Worm (Caenorhabditis elegans) whole organism, mixed stage, embryonic: ENCODE results near the gene acp-7.

ENCODE experiments used
- M03D4.4 ChIP-seq: sonication (generic microtip); optimal IDR thresholded peaks from 2 replicates; lab custom pipeline; 2017; ENCODE audit warnings: mild to moderate bottlenecking, missing genetic modification characterization, missing compliant biosample characterization
- bed-3 ChIP-seq: fragments of 200-800 bp; sonication (Bioruptor generic); optimal IDR thresholded peaks from 3 replicates; lab custom pipeline; 2018; ENCODE audit warnings: mild to moderate bottlenecking, missing genetic modification characterization, moderate library complexity, missing compliant biosample characterization
- blmp-1 ChIP-seq: fragments of 150-350 bp; optimal IDR thresholded peaks from 2 replicates; lab custom pipeline; 2014; ENCODE audit warnings: missing biosample characterization, missing genetic modification characterization
- ceh-39 ChIP-seq: fragments of 150-350 bp; optimal IDR thresholded peaks from 2 replicates; lab custom pipeline; 2014; ENCODE audit warnings: missing biosample characterization, missing genetic modification characterization
- ceh-43 ChIP-seq: fragments of 200-800 bp; sonication (Bioruptor generic); optimal IDR thresholded peaks from 2 replicates; lab custom pipeline; 2018; ENCODE audit warnings: mild to moderate bottlenecking, missing genetic modification characterization, moderate library complexity, missing compliant biosample characterization
- ceh-83 ChIP-seq: fragments of 200-800 bp; sonication (Bioruptor generic); optimal IDR thresholded peaks from 2 replicates; lab custom pipeline; 2018; ENCODE audit warnings: mild to moderate bottlenecking, missing genetic modification characterization, missing compliant biosample characterization
- ces-1 ChIP-seq: fragments of 150-350 bp; optimal IDR thresholded peaks from 2 replicates; lab custom pipeline; 2014; ENCODE audit warnings: missing biosample characterization, missing genetic modification reagents, missing genetic modification characterization
- cnd-1 ChIP-seq: fragments of 200-800 bp; sonication (Bioruptor generic); optimal IDR thresholded peaks from 2 replicates; lab custom pipeline; 2018; ENCODE audit warnings: mild to moderate bottlenecking, missing genetic modification characterization, missing compliant biosample characterization
- drap-1 ChIP-seq: fragments of 200-800 bp; sonication (Bioruptor generic); optimal IDR thresholded peaks from 3 replicates; lab custom pipeline; 2018; ENCODE audit warnings: mild to moderate bottlenecking, missing genetic modification characterization, missing compliant biosample characterization
- elt-1 ChIP-seq: sonication (generic microtip); optimal IDR thresholded peaks from 2 replicates; lab custom pipeline; 2017; ENCODE audit warnings: missing genetic modification characterization, mild to moderate bottlenecking, missing compliant biosample characterization, antibody characterized with exemption, moderate library complexity, borderline replicate concordance; ENCODE audit not compliant: insufficient read depth
- elt-3 ChIP-seq: fragments of 150-350 bp; optimal IDR thresholded peaks from 2 replicates; lab custom pipeline; 2014; ENCODE audit warnings: missing biosample characterization, missing genetic modification characterization
- flh-1 ChIP-seq: fragments of 200-800 bp; sonication (Bioruptor generic); optimal IDR thresholded peaks from 2 replicates; lab custom pipeline; 2018; ENCODE audit warnings: mild to moderate bottlenecking, missing genetic modification characterization, moderate library complexity, missing compliant biosample characterization
- ham-2 ChIP-seq: fragments of 200-800 bp; sonication (Bioruptor generic); optimal IDR thresholded peaks from 2 replicates; lab custom pipeline; 2018; ENCODE audit warnings: mild to moderate bottlenecking, missing genetic modification characterization, missing compliant biosample characterization
- hlh-1 ChIP-seq: fragments of 150-350 bp; optimal IDR thresholded peaks from 2 replicates; lab custom pipeline; 2014; ENCODE audit warnings: missing biosample characterization, missing genetic modification reagents, missing genetic modification characterization
- lin-13 ChIP-seq: fragments of 150-350 bp; optimal IDR thresholded peaks from 2 replicates; lab custom pipeline; 2014; ENCODE audit warnings: missing biosample characterization, missing genetic modification characterization
- lin-32 ChIP-seq: fragments of 200-800 bp; sonication (Bioruptor generic); optimal IDR thresholded peaks from 2 replicates; lab custom pipeline; 2018; ENCODE audit warnings: mild to moderate bottlenecking, missing genetic modification characterization, missing compliant biosample characterization
- mab-5 ChIP-seq: fragments of 150-350 bp; optimal IDR thresholded peaks from 2 replicates; lab custom pipeline; 2014; ENCODE audit warnings: missing biosample characterization, missing genetic modification characterization
- mep-1 ChIP-seq: fragments of 150-350 bp; optimal IDR thresholded peaks from 2 replicates; lab custom pipeline; 2017; ENCODE audit warnings: missing biosample characterization, missing genetic modification reagents, missing genetic modification characterization, inconsistent platforms
- nhr-12 ChIP-seq: fragments of 150-350 bp; optimal IDR thresholded peaks from 2 replicates; lab custom pipeline; 2014; ENCODE audit warnings: missing biosample characterization, missing genetic modification characterization
- nhr-2 ChIP-seq: fragments of 150-350 bp; optimal IDR thresholded peaks from 2 replicates; lab custom pipeline; 2014; ENCODE audit warnings: missing biosample characterization, missing genetic modification characterization
- nhr-237 ChIP-seq: fragments of 150-350 bp; optimal IDR thresholded peaks from 2 replicates; lab custom pipeline; 2014; ENCODE audit warnings: missing biosample characterization, missing genetic modification characterization
- nhr-28 ChIP-seq: fragments of 150-350 bp; optimal IDR thresholded peaks from 2 replicates; lab custom pipeline; 2014; ENCODE audit warnings: missing biosample characterization, missing genetic modification characterization
- pha-4 ChIP-seq: fragments of 150-350 bp; optimal IDR thresholded peaks from 2 replicates; lab custom pipeline; 2018; ENCODE audit warnings: missing biosample characterization, missing genetic modification reagents, missing genetic modification characterization
- sem-2 ChIP-seq: fragments of 200-800 bp; sonication (Bioruptor generic); optimal IDR thresholded peaks from 2 replicates; lab custom pipeline; 2018; ENCODE audit warnings: mild to moderate bottlenecking, missing genetic modification characterization, missing compliant biosample characterization
- snpc-4 ChIP-seq: fragments of 150-350 bp; optimal IDR thresholded peaks from 2 replicates; lab custom pipeline; 2014; ENCODE audit warnings: missing biosample characterization, missing genetic modification characterization
- tbx-8 ChIP-seq: fragments of 200-800 bp; sonication (Bioruptor generic); optimal IDR thresholded peaks from 2 replicates; lab custom pipeline; 2018; ENCODE audit warnings: mild to moderate bottlenecking, missing genetic modification characterization, moderate library complexity, missing compliant biosample characterization
- unc-120 ChIP-seq: sonication (generic microtip); optimal IDR thresholded peaks from 2 replicates; lab custom pipeline; 2017; ENCODE audit warnings: missing genetic modification characterization, missing compliant biosample characterization; ENCODE audit not compliant: poor library complexity, severe bottlenecking
- unc-39 ChIP-seq: fragments of 150-350 bp; optimal IDR thresholded peaks from 2 replicates; lab custom pipeline; 2014; ENCODE audit warnings: missing biosample characterization, missing genetic modification characterization
- unc-62 ChIP-seq: fragments of 150-350 bp; optimal IDR thresholded peaks from 2 replicates; lab custom pipeline; 2014; ENCODE audit warnings: missing biosample characterization, missing genetic modification reagents, missing genetic modification characterization
- zip-8 ChIP-seq: fragments of 150-350 bp; optimal IDR thresholded peaks from 2 replicates; lab custom pipeline; 2014; ENCODE audit warnings: missing biosample characterization, missing genetic modification characterization
- ztf-11 ChIP-seq: fragments of 150-350 bp; optimal IDR thresholded peaks from 2 replicates; lab custom pipeline; 2014; ENCODE audit warnings: missing biosample characterization, missing genetic modification characterization

acp-7 gene

DNA sequence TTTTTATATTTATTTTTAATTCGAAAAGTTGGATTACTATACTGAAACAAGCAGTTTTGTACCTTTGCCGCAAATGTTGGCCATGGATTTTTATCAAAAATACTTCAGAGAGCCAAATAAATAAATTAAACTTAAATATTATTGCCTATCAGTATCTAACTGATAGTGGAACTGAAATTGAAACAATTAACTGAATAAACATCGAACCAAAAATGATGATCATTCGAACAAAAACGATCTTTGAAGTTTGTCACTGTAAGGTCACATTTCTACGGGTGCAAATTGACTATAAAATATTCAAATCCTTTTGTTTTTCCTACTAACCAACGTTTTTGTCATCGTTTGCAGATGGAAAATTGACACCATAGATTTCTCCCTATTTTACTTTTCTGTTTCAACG lies 11.5 kb upstream of the acp-7 start:
- no peak for TF ChIP-seq ham-2 (GFP tag; lab: Kevin White, UChicago)
- no peak for TF ChIP-seq tbx-8
- no peak for TF ChIP-seq hlh-1 (tag; lab: Kevin White, UChicago)
- TF ChIP-seq nhr-2: no peak
- TF ChIP-seq nhr-12 (tag; lab: Kevin White, UChicago): no peak
- no peak for TF ChIP-seq unc-39 (tag; lab: Kevin White, UChicago)

DNA sequence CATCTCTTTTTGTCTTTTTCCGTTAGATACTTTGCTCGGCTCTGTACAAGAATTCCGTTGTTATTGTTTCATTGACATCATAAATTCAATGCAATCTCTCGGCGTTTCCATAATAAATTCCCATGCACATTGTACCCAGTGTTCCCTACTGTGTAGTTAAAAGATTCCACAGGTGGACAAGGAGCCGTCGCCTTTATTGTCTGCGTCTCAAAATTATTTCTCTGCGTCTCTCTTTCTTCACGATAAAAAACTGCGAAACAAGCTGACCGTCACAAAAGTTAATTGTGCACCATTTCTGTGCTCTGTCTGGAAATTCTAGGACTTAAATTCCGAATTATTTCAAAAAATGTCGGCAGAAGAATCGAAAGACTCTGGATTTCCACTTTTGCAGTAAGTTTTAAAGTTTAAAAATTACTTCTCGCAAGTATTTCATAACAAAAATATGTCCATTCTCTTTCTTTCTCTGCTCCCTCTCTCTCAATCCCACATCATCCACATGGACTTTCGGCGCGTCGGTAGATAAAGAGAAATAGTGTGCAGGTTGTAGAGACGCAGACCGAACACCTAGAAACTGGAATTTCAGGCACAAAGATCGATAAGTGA lies 10.6 kb upstream of the acp-7 start:
- TF ChIP-seq sem-2 (GFP tag; lab: Kevin White, UChicago) (no peak), ceh-83 (peak; percentile 54)

DNA sequence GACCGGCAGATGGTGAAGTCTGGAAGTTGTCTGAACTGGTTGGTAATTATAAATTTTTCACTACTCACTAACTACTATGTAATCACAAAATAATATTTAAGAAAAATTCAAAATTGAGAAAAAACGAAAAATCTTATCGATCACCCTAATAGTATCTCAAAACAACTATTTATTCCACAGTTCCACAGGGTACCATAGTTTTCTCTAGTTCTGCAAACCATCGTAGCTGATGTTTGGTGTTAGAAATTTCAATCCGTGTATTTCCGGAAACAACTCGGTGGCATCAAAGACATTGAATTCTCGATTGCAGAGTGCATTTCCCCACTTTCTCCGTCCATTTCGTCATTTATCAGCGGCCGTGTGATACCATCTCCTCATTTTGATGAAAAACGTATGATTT lies 10.1 kb upstream of the acp-7 start, which contains the start of gene Y73B6BL.31:
Gene Y73B6BL.31, plus strand, starts transcription at position 301 of the 400 bp plus-strand sequence.
- TF ChIP-seq ztf-11 (tag; lab: Kevin White, UChicago) (no peak), elt-1 (tag; lab: Kevin White, UChicago) (no peak), unc-120 (tag; lab: Kevin White, UChicago) (no peak), snpc-4 (tag; lab: Kevin White, UChicago) (no peak), pha-4 (tag; lab: Kevin White, UChicago) (no peak), drap-1 (no peak), flh-1 (GFP tag; lab: Kevin White, UChicago) (no peak), mep-1 (tag; lab: Kevin White, UChicago) (no peak), sem-2 (GFP tag; lab: Kevin White, UChicago) (no peak), nhr-28 (tag; lab: Kevin White, UChicago) (no peak), bed-3 (GFP tag; lab: Kevin White, UChicago) (no peak), zip-8 (tag; lab: Kevin White, UChicago) (no peak), ces-1 (no peak), lin-32 (GFP tag; lab: Kevin White, UChicago) (no peak), cnd-1 (tag; lab: Kevin White, UChicago) (no peak), ceh-83 (no peak), blmp-1 (tag; lab: Kevin White, UChicago) (no peak)
- TF ChIP-seq, all 35 proteins: peak for 0

DNA sequence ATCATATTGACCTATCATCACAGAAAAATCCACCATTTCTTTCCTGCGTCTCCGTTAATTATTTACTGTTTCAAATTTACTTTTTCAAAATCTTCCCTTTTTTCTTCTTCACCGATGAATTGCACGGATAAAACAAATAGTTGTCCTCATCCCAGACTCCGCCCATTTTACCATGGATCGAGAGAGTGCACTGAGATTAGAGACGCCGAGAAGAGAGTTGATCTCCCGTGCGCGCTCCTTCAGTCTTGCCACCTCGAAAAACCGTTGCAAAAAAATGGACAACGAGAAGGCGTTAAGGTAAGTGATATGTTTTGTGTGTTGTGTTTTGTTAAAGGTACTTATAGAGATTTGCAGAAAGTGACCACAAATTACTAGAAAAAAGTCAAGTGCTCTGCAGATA lies 6.6 kb upstream of the acp-7 start, which contains the start of gene dlc-5:
Gene dlc-5, plus strand, starts transcription at position 154 of the 400 bp plus-strand sequence.
- TF ChIP-seq mep-1 (tag; lab: Kevin White, UChicago) (no peak), cnd-1 (tag; lab: Kevin White, UChicago) (no peak), unc-62 (GFP tag; lab: Kevin White, UChicago) (no peak), bed-3 (GFP tag; lab: Kevin White, UChicago) (no peak)

DNA sequence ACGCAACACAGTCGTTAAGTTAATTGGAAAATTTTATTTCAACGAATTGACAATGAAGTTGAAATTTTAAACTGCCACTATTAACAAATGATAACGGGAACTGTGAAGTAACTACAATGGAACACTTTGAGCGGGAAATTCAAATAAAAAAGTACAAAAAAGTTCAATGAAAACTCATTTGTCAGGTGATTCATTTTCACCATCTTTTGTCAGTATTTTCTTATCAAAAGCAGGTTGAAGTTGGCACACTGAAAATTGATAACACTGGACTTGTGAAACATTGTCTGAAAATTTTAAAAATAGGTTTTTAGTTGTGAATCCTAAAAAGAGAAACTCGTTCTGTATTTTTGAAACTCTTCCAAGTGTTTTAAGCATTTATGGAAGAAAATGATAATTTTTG lies 1.9 kb upstream of the acp-7 start:
- TF ChIP-seq ztf-11 (tag; lab: Kevin White, UChicago) (no peak), ceh-83 (no peak), ces-1 (no peak), mep-1 (tag; lab: Kevin White, UChicago) (no peak), nhr-12 (tag; lab: Kevin White, UChicago) (no peak), nhr-237 (tag; lab: Kevin White, UChicago) (no peak), ceh-39 (tag; lab: Kevin White, UChicago) (no peak), elt-3 (tag; lab: Kevin White, UChicago) (no peak), M03D4.4 (no peak), snpc-4 (tag; lab: Kevin White, UChicago) (no peak), ceh-43 (GFP tag; lab: Kevin White, UChicago) (no peak), lin-13 (tag; lab: Kevin White, UChicago) (no peak), mab-5 (tag; lab: Kevin White, UChicago) (no peak), elt-1 (tag; lab: Kevin White, UChicago) (no peak), unc-120 (tag; lab: Kevin White, UChicago) (no peak), blmp-1 (tag; lab: Kevin White, UChicago) (no peak), drap-1 (no peak), zip-8 (tag; lab: Kevin White, UChicago) (no peak)
